Worm (Caenorhabditis elegans): ENCODE results near the gene frpr-2.
A peak's percentile ranks its signal among the peaks of the same experiment; 100 is the strongest.

ce11 chrX:13004491-13005093, 39.3 kb downstream of the frpr-2 start:
- TF ChIP-seq ceh-82 (tag; optimal IDR thresholded peaks at IDR 0.05) (no peak), ztf-11 (tag; optimal IDR thresholded peaks at IDR 0.05) (no peak), ama-1 (optimal IDR thresholded peaks at IDR 0.05) (no peak), blmp-1 (tag; optimal IDR thresholded peaks at IDR 0.05; ENCODE audit: insufficient read depth) (no peak), unc-62 (GFP tag; optimal IDR thresholded peaks at IDR 0.05) (no peak), lsy-2 (tag; optimal IDR thresholded peaks at IDR 0.05) (peak in 1 of 2 experiments; percentile 14), snpc-4 (tag; optimal IDR thresholded peaks at IDR 0.05) (no peak), nhr-77 (tag; optimal IDR thresholded peaks at IDR 0.05) (no peak), unc-39 (tag; optimal IDR thresholded peaks at IDR 0.05) (no peak), mdl-1 (tag; optimal IDR thresholded peaks at IDR 0.05) (no peak), lin-39 (tag; optimal IDR thresholded peaks at IDR 0.05) (no peak)

Data from whole organism, L2 larva.